Fruit fly (Drosophila melanogaster) S2 (cell line): ENCODE measurements around the gene CG33325.

Experiments
- CG8478 ChIP-seq: fragments of >200 bp; optimal IDR thresholded peaks from 2 replicates; lab custom pipeline; 2018
- CTCF ChIP-seq, 2 experiments: fragments of >200 bp; optimal IDR thresholded peaks; 2 replicates each; lab custom pipeline; 2018

Gene CG33325

DNA sequence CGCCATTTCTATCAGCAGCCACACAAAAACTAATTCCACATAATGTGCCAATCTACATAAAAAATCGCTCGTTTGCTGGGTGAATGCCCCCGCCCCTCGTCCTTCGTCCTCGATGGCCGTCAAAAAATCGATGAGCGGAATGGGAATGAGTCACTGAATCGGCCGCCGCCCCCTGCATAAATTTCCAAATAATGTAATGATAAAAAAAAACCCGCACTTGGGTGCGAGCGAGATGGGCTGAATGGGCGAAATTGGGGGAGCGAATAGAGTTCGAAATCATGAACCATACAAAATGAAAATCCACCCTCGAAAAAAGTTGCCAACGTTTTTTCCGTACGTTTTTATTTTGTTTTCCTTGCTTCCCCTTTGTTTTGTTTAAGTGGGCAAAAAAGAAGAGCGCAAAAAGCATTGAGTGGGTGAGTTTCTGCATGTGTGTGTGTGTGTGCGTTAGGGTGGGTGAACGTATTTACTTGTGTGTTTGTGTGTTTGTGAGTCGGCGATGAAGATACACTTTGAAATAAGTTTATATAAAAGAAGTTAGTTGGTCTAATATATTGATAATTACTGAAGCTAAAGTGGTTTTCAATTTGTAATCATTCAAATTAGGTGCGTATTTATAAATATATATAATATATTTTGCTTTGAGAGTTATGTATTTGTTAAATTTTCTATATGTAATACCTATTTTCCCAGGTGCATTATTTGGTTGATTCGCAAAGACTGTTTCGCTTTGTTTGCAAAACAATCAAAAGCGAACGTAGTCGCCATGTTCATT lies 25.7 kb upstream of the CG33325 start:
- TF ChIP-seq CG8478 (lab: Kevin White, UChicago) (no peak), CTCF (optimal IDR thresholded peaks at IDR 0.05; lab: Kevin White, UChicago) (no peak)

- TF ChIP-seq CTCF (optimal IDR thresholded peaks at IDR 0.05; lab: Kevin White, UChicago), result no peak
- no peak for TF ChIP-seq CG8478 (lab: Kevin White, UChicago)
Observed at dm6 chr3R:8704669-8705068, 24.8 kb upstream of the CG33325 start.

DNA sequence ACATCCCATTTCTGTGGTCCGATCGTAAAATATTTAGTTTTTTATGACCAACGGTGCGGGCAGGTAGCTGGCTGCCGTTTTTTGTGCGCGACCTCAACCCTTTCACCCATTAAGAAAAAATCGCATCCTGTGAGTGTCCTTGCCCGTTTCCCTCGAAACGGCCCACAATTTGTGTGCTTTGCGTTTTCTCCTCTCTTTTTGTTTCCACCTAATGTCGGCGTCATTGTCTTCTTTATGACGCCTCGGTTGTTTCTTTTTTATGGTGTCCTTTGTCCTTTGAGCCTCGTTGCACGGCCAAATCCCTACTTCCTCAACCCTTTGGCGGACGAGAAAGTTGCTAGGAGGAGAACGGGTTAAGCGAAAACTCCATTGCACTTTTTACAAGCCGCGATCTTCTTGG lies 21.4 kb upstream of the CG33325 start:
- TF ChIP-seq CTCF (optimal IDR thresholded peaks at IDR 0.05; lab: Kevin White, UChicago) (no peak), CG8478 (lab: Kevin White, UChicago) (no peak)

DNA sequence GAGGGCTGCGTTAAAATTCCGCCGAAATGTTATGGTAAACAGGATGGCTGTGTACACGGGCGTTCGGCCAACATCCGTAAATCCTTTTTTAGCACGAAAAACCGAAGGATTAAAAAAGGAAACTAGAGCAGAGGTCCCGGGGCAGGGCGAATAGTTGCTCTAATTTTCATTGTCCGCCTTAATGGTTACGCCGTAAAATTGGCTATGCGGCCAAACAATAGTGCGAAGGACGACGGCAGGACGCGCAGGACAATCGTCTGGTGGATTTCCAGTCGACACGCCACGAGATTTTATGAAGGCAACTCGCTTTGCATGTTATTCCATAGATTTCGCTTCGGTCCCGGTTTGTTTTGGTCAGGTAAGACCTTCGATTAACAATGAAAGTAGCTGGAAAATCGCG lies 20.8 kb upstream of the CG33325 start:
- TF ChIP-seq CTCF (optimal IDR thresholded peaks at IDR 0.05; lab: Kevin White, UChicago) (no peak), CG8478 (lab: Kevin White, UChicago) (no peak)

- TF ChIP-seq CG8478 (lab: Kevin White, UChicago), result no peak
Observed at dm6 chr3R:8699230-8699629, 19.4 kb upstream of the CG33325 start.

DNA sequence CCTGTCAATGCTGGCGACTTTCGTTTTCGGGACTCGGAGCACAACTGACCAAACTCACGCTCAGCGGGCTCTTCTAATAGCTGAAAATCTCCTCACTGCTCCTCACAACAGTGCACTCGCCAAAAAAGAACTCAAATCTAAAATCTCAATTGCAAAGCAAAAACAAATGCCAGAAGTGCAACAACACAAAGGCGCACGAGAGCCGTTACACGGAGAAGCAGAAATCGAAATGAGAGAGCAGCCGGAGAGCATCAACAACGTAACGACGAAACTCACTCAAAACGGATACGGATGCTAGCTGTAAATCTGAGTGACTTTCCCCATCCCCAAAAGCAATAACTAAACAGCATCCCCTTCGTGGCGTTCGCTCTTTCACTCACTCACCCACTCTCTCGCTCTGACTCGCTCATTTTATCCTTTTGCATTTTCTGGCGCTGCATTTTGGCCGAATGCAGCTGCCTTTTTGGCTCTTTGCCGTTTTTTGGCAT lies 18.0 kb upstream of the CG33325 start, which contains the start of gene hb:
hb (minus strand) TSS at position 51 of the 488 bp plus-strand sequence.
- TF ChIP-seq CG8478 (lab: Kevin White, UChicago), result no peak
- TF ChIP-seq CTCF (optimal IDR thresholded peaks at IDR 0.05; lab: Kevin White, UChicago), result no peak

- TF ChIP-seq CG8478 (lab: Kevin White, UChicago) (no peak), CTCF (optimal IDR thresholded peaks at IDR 0.05; lab: Kevin White, UChicago) (no peak)
Observed at dm6 chr3R:8694110-8694826, 14.4 kb upstream of the CG33325 start.

dm6 chr3R:8686446-8686845 lies 6.6 kb upstream of the CG33325 start:
- TF ChIP-seq CG8478 (lab: Kevin White, UChicago) (no peak), CTCF (optimal IDR thresholded peaks at IDR 0.05; lab: Kevin White, UChicago) (no peak)

DNA sequence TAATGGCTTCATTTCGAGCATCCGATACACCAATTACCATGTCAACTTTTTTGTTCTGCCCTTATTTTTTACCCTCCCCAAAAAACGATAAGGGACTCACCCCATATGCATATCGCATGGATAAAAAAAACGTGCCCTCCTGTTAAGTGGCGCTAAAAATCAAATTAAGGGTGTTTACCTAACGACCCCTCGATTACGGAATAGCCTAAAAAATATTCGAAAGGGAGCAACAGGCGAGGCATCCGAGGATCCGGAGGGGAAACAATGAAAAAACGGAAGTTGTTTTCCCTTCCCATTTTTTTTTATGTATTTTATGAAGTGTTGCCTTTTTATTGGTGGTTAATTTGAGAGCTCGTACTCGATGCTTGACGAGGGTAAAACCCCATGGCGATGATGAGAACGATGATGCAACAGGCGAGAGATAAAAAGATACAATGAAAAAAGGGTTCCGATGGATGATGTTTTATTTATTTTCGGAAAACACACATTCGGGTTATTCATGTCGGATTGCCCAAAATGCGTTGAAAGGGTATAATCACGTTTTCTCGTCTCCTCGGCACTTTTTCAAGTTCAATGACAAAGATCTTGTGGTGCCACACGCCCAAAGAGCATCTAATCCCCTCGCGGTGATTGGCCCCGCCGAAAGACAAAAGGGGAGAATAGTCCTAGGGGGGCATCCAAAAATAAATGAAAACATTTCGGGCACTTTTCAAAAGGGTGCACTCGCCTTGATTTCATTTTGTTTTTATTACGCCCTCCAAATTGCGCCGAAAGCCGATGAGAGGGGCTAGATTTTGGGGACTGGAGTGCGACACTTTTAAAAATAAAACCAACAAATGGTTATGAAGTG lies 4.7 kb upstream of the CG33325 start, which contains the start of gene CG44227:
CG44227 (minus strand) TSS at position 849 of the 850 bp plus-strand sequence.
- TF ChIP-seq CTCF (optimal IDR thresholded peaks at IDR 0.05; lab: Kevin White, UChicago) (no peak), CG8478 (lab: Kevin White, UChicago) (no peak)

dm6 chr3R:8683280-8683679 lies 3.4 kb upstream of the CG33325 start:
- TF ChIP-seq CTCF (optimal IDR thresholded peaks at IDR 0.05; lab: Kevin White, UChicago) (no peak), CG8478 (lab: Kevin White, UChicago) (no peak)

DNA sequence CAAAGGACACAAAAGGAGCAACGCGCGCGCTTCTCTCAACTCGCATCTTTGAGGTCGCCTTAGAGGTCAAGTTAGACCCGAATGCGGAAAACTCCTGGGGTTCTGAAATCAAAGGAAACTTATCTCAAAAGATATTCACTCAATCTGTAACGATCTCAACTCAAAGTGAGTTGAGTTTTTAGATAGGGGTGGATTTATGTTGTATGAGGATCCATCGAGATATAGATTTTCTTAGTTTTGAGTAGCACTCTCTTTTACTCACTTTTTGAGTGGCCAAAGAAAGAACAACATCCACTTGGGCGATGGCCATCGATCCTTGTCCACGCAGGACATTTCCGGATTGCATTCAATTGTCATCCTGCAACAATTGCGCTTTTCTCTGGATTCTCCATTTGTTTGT lies 777 bp upstream of the CG33325 start:
- no peak for TF ChIP-seq CTCF (optimal IDR thresholded peaks at IDR 0.05; lab: Kevin White, UChicago)

DNA sequence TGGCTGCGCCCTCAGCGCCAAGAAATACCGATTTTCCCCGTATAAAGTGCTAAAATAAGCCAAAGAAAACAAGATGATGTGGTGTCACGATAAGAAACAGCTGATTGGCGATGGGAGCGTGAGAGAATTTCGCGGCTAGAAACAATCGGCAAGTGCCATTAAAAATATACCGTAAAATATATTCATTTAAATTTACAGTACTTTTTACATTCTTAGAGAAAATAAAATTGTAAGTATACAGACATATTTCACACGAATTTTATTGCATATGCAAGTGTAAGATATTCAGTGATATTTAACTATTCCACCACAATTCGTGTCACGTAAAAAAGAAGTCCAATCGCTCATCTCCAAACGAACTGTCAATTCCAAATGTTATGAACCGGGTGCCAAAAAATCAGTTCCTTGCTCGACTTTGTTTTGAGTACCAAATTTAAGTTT lies 3.3 kb downstream of the CG33325 start, which contains the start of the genes Unc50, CG11755 and CG8043:
Unc50 (minus strand) TSS at position 54 of the 441 bp plus-strand sequence.
CG11755 (plus strand) TSS at position 356 of the 441 bp plus-strand sequence.
CG8043 (plus strand) TSS at position 356 of the 441 bp plus-strand sequence.
- TF ChIP-seq CG8478 (lab: Kevin White, UChicago), result no peak
- TF ChIP-seq CTCF (optimal IDR thresholded peaks at IDR 0.05; lab: Kevin White, UChicago), result no peak

DNA sequence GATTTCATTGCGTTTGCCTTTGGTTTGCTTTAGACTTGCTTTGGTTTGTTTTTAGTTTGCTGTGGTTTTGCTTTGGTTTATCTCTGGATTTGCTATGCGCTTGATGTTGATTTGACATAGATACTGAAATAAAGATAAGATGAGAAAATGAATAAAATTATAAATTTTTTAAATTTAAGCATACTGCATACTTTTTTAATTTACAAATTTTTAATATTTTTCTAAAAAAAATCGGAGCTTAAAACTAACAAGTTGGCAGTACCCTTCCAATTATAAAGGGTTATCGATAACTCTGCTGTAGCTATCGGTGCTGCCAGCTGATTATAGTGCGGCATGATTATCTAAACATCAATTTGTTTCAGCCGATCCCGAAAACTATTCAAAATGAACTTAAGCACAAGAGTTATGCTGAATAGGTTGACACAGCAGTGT lies 6.0 kb downstream of the CG33325 start, which contains the start of gene mRpL19:
mRpL19 (plus strand) TSS at position 307 of the 432 bp plus-strand sequence.
- no peak for TF ChIP-seq CG8478 (lab: Kevin White, UChicago)
- TF ChIP-seq CTCF (optimal IDR thresholded peaks at IDR 0.05; lab: Kevin White, UChicago), result no peak
